Fruit fly (Drosophila melanogaster): ENCODE measurements around the gene CG42464.

DNA sequence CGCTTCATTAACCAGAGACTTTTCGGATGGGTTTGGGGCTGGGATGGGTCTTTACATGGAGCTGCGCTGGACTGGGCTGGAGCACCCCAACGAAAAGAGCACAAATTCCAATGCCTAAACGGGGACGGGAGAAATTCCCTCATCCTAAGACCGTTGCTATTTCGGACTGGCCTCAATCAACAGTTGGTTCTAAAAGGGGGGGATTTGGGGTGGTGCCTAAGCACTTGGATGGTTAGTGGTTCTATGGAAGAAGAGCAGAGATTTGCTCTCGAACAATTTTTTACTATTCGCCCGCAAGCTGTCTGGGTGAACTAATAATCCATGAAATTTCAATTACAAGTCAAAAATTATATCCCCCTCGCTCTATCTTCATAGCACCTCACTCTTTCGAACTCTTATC lies 30.4 kb downstream of the CG42464 start:
- TF ChIP-seq Dref (GFP tag; IDR thresholded peaks at IDR 0.05) (no peak), tap (tag; optimal IDR thresholded peaks at IDR 0.05) (no peak), fd3F (GFP tag; optimal IDR thresholded peaks at IDR 0.05) (no peak), CG1602 (GFP tag; optimal IDR thresholded peaks at IDR 0.05) (no peak), sens-2 (GFP tag; IDR thresholded peaks at IDR 0.05) (no peak), CG12744 (GFP tag; optimal IDR thresholded peaks at IDR 0.05) (no peak), chn (GFP tag; optimal IDR thresholded peaks at IDR 0.05) (no peak), hkb (optimal IDR thresholded peaks at IDR 0.05) (no peak), hkb (GFP tag; IDR thresholded peaks at IDR 0.05) (no peak), Nf-YA (GFP tag; IDR thresholded peaks at IDR 0.05) (no peak), HLH3B (GFP tag; IDR thresholded peaks at IDR 0.05) (no peak), Aef1 (GFP tag; IDR thresholded peaks at IDR 0.05) (no peak), tll (GFP tag; optimal IDR thresholded peaks at IDR 0.05) (no peak), CG14860 (GFP tag; IDR thresholded peaks at IDR 0.05; ENCODE audit: partially characterized antibody) (no peak), CG13894 (tag; optimal IDR thresholded peaks at IDR 0.05) (no peak)

All from whole organism, embryonic.